Fruit fly (Drosophila melanogaster) whole organism, embryonic: Measurements from ENCODE around the gene CG46460.

Source experiments
- Abd-B ChIP-seq: fragments of 200-800 bp; sonication (Bioruptor generic); optimal IDR thresholded peaks from 2 replicates; lab custom pipeline; 2018; ENCODE audit warnings: missing biosample characterization, mild to moderate bottlenecking, missing genetic modification characterization, moderate library complexity
- Ada2b ChIP-seq: fragments of 200-800 bp; sonication (Bioruptor generic); IDR thresholded peaks from 2 replicates; pipeline ENCODE4 v1.3.6; 2022; ENCODE audit warnings: missing biosample characterization, missing genetic modification characterization
- Adf1 ChIP-seq: fragments of 200-800 bp; sonication (Bioruptor generic); IDR thresholded peaks from 2 replicates; pipeline ENCODE4 v1.3.6; 2022; ENCODE audit warnings: missing biosample characterization, missing genetic modification characterization
- CG13894 ChIP-seq: fragments of 200-800 bp; sonication (Bioruptor generic); optimal IDR thresholded peaks from 3 replicates; lab custom pipeline; 2018; ENCODE audit warnings: missing biosample characterization, mild to moderate bottlenecking, missing genetic modification characterization, moderate library complexity
- CG14710 ChIP-seq: fragments of 200-800 bp; sonication (Bioruptor generic); optimal IDR thresholded peaks from 3 replicates; lab custom pipeline; 2019; ENCODE audit warnings: missing biosample characterization, mild to moderate bottlenecking, missing genetic modification characterization, moderate library complexity
- CG15696 ChIP-seq: fragments of 200-800 bp; sonication (Bioruptor generic); optimal IDR thresholded peaks from 2 replicates; lab custom pipeline; 2019; ENCODE audit warnings: missing biosample characterization, mild to moderate bottlenecking, missing genetic modification characterization, moderate library complexity
- CG16863 ChIP-seq: fragments of 200-800 bp; sonication (Bioruptor generic); optimal IDR thresholded peaks from 3 replicates; lab custom pipeline; 2016; ENCODE audit warnings: missing biosample characterization, missing genetic modification characterization
- CG2875 ChIP-seq: fragments of 200-800 bp; sonication (Bioruptor generic); optimal IDR thresholded peaks from 2 replicates; lab custom pipeline; 2017; ENCODE audit warnings: missing biosample characterization, mild to moderate bottlenecking, missing genetic modification characterization, missing genetic modification reagents
- CG30403 ChIP-seq: fragments of 200-800 bp; sonication (Bioruptor generic); optimal IDR thresholded peaks from 3 replicates; lab custom pipeline; 2016; ENCODE audit warnings: missing biosample characterization, missing genetic modification characterization
- CG3065 ChIP-seq: fragments of 200-800 bp; sonication (Bioruptor generic); optimal IDR thresholded peaks from 2 replicates; lab custom pipeline; 2016; ENCODE audit warnings: missing biosample characterization, missing genetic modification characterization
- CG31365 ChIP-seq: fragments of 200-800 bp; sonication (Bioruptor generic); optimal IDR thresholded peaks from 2 replicates; lab custom pipeline; 2018; ENCODE audit warnings: missing biosample characterization, mild to moderate bottlenecking, missing genetic modification characterization
- CG33213 ChIP-seq: fragments of 200-800 bp; sonication (Bioruptor generic); optimal IDR thresholded peaks from 3 replicates; lab custom pipeline; 2016; ENCODE audit warnings: missing biosample characterization, missing genetic modification characterization
- CG3838 ChIP-seq: fragments of 200-800 bp; sonication (Bioruptor generic); optimal IDR thresholded peaks from 3 replicates; lab custom pipeline; 2016; ENCODE audit warnings: missing biosample characterization, missing genetic modification characterization
- CG6175 ChIP-seq: fragments of 200-800 bp; sonication (Bioruptor generic); IDR thresholded peaks from 3 replicates; pipeline ENCODE4 v1.3.6; 2022; ENCODE audit warnings: missing biosample characterization, missing genetic modification characterization
- CG8089 ChIP-seq: fragments of 200-800 bp; sonication (Bioruptor generic); optimal IDR thresholded peaks from 3 replicates; lab custom pipeline; 2016; ENCODE audit warnings: missing biosample characterization, missing genetic modification characterization
- CG8944 ChIP-seq: fragments of 200-800 bp; sonication (Bioruptor generic); optimal IDR thresholded peaks from 3 replicates; lab custom pipeline; 2016; ENCODE audit warnings: missing biosample characterization, missing genetic modification characterization
- CG9609 ChIP-seq: fragments of 200-800 bp; sonication (Bioruptor generic); optimal IDR thresholded peaks from 3 replicates; lab custom pipeline; 2016; ENCODE audit warnings: missing biosample characterization, missing genetic modification characterization
- CG9817 ChIP-seq: fragments of 200-800 bp; sonication (Bioruptor generic); optimal IDR thresholded peaks from 2 replicates; lab custom pipeline; 2018; ENCODE audit warnings: missing biosample characterization, mild to moderate bottlenecking, missing genetic modification characterization, moderate library complexity
- CrebB ChIP-seq: fragments of 200-800 bp; sonication (Bioruptor generic); optimal IDR thresholded peaks from 3 replicates; lab custom pipeline; 2018; ENCODE audit warnings: missing biosample characterization, mild to moderate bottlenecking, missing genetic modification characterization
- Dll ChIP-seq: fragments of 200-800 bp; sonication (Bioruptor generic); IDR thresholded peaks from 4 replicates; pipeline ENCODE4 v1.3.6; 2022; ENCODE audit warnings: missing biosample characterization, missing genetic modification characterization; ENCODE audit not compliant: partially characterized antibody
- E2f1 ChIP-seq: fragments of 200-800 bp; sonication (Bioruptor generic); IDR thresholded peaks from 2 replicates; pipeline ENCODE4 v1.3.6; 2022; ENCODE audit warnings: missing biosample characterization, missing genetic modification characterization
- E2f2 ChIP-seq: fragments of 200-800 bp; sonication (Bioruptor generic); IDR thresholded peaks from 2 replicates; pipeline ENCODE4 v1.3.6; 2022; ENCODE audit warnings: missing biosample characterization, missing genetic modification characterization
- Gug ChIP-seq: fragments of 200-800 bp; sonication (Bioruptor generic); IDR thresholded peaks from 4 replicates; pipeline ENCODE4 v1.3.6; 2022; ENCODE audit warnings: missing biosample characterization, missing genetic modification characterization
- Neu2 ChIP-seq: fragments of 200-800 bp; sonication (Bioruptor generic); optimal IDR thresholded peaks from 3 replicates; lab custom pipeline; 2016; ENCODE audit warnings: missing biosample characterization, missing genetic modification characterization, borderline replicate concordance
- Nf-YA ChIP-seq: fragments of 200-800 bp; sonication (Bioruptor generic); IDR thresholded peaks from 2 replicates; pipeline ENCODE4 v1.3.6; 2022; ENCODE audit warnings: missing biosample characterization, missing genetic modification characterization
- Tbp ChIP-seq: fragments of >200 bp; optimal IDR thresholded peaks from 2 replicates; lab custom pipeline; 2018; ENCODE audit warnings: missing biosample characterization, missing genetic modification characterization
- Usf ChIP-seq: fragments of 200-800 bp; sonication (Bioruptor generic); optimal IDR thresholded peaks from 2 replicates; lab custom pipeline; 2017; ENCODE audit warnings: missing genotype, missing biosample characterization, missing genetic modification characterization
- aop ChIP-seq: fragments of 200-800 bp; sonication (Bioruptor generic); IDR thresholded peaks from 2 replicates; pipeline ENCODE4 v1.3.6; 2022; ENCODE audit warnings: missing biosample characterization, missing genetic modification characterization
- bab2 ChIP-seq: fragments of 200-800 bp; sonication (Bioruptor generic); optimal IDR thresholded peaks from 2 replicates; lab custom pipeline; 2016; ENCODE audit warnings: missing biosample characterization, missing genetic modification characterization
- en ChIP-seq: fragments of 200-800 bp; sonication (Bioruptor generic); optimal IDR thresholded peaks from 2 replicates; lab custom pipeline; 2016; ENCODE audit warnings: missing biosample characterization, missing genetic modification characterization
- fd96Cb ChIP-seq: fragments of 200-800 bp; sonication (Bioruptor generic); optimal IDR thresholded peaks from 2 replicates; lab custom pipeline; 2018; ENCODE audit warnings: missing biosample characterization, mild to moderate bottlenecking, missing genetic modification characterization, moderate library complexity
- hth ChIP-seq: fragments of >200 bp; optimal IDR thresholded peaks from 2 replicates; lab custom pipeline; 2017; ENCODE audit warnings: inconsistent platforms
- jigr1 ChIP-seq: fragments of 200-800 bp; sonication (Bioruptor generic); IDR thresholded peaks from 3 replicates; pipeline ENCODE4 v1.3.6; 2022; ENCODE audit warnings: missing biosample characterization, missing genetic modification characterization
- org-1 ChIP-seq: fragments of 200-800 bp; sonication (Bioruptor generic); optimal IDR thresholded peaks from 2 replicates; lab custom pipeline; 2017; ENCODE audit warnings: missing biosample characterization, missing genetic modification characterization
- pan ChIP-seq, 4 experiments: fragments of >200 bp in 3 of 4; fragments of 200-800 bp in 1 of 4; sonication (Bioruptor generic) in 1 of 4; optimal IDR thresholded peaks in 3 of 4; IDR thresholded peaks in 1 of 4; 2 replicates each; pipeline versions ENCODE4 v1.3.6 to Lab custom; 2017 to 2022; ENCODE audit warnings: missing biosample characterization in 2 of 4, missing genetic modification characterization in 2 of 4, mixed read lengths in 1 of 4
- peb ChIP-seq: fragments of 200-800 bp; sonication (Bioruptor generic); IDR thresholded peaks from 2 replicates; pipeline ENCODE4 v1.3.6; 2022; ENCODE audit warnings: missing biosample characterization, missing genetic modification characterization
- ranshi ChIP-seq: fragments of 200-800 bp; sonication (Bioruptor generic); IDR thresholded peaks from 2 replicates; pipeline ENCODE4 v1.3.6; 2022; ENCODE audit warnings: missing biosample characterization, missing genetic modification characterization
- rib ChIP-seq: fragments of 200-800 bp; sonication (Bioruptor generic); IDR thresholded peaks from 2 replicates; pipeline ENCODE4 v1.3.6; 2022; ENCODE audit warnings: missing biosample characterization, missing genetic modification characterization
- row ChIP-seq: fragments of 200-800 bp; sonication (Bioruptor generic); IDR thresholded peaks from 3 replicates; pipeline ENCODE4 v1.3.6; 2022; ENCODE audit warnings: missing biosample characterization, missing genetic modification characterization
- sd ChIP-seq: fragments of 200-800 bp; sonication (Bioruptor generic); optimal IDR thresholded peaks from 3 replicates; lab custom pipeline; 2018; ENCODE audit warnings: missing biosample characterization, mild to moderate bottlenecking, missing genetic modification characterization, moderate library complexity
- sens ChIP-seq: fragments of 200-800 bp; sonication (Bioruptor generic); peaks from one replicate; lab custom pipeline; 2016; ENCODE audit warnings: missing biosample characterization, missing genetic modification characterization
- sim ChIP-seq: fragments of 200-800 bp; sonication (Bioruptor generic); IDR thresholded peaks from 2 replicates; pipeline ENCODE4 v1.3.6; 2022; ENCODE audit warnings: missing biosample characterization, missing genetic modification characterization
- sima ChIP-seq: fragments of 200-800 bp; sonication (Bioruptor generic); optimal IDR thresholded peaks from 2 replicates; lab custom pipeline; 2016; ENCODE audit warnings: missing biosample characterization, missing genetic modification characterization
- slou ChIP-seq: fragments of 200-800 bp; sonication (Bioruptor generic); optimal IDR thresholded peaks from 3 replicates; lab custom pipeline; 2016; ENCODE audit warnings: missing biosample characterization, missing genetic modification characterization
- tgo ChIP-seq: fragments of 200-800 bp; sonication (Bioruptor generic); IDR thresholded peaks from 3 replicates; pipeline ENCODE4 v1.3.6; 2022; ENCODE audit warnings: missing biosample characterization, missing genetic modification characterization
- toy ChIP-seq: fragments of 200-800 bp; sonication (Bioruptor generic); IDR thresholded peaks from 2 replicates; pipeline ENCODE4 v1.3.6; 2022; ENCODE audit warnings: missing biosample characterization, missing genetic modification characterization
- trem ChIP-seq: fragments of 200-800 bp; optimal IDR thresholded peaks from 3 replicates; lab custom pipeline; 2019; ENCODE audit warnings: missing biosample characterization, mild to moderate bottlenecking, missing genetic modification characterization, moderate library complexity
- ttk ChIP-seq: fragments of 200-800 bp; sonication (Bioruptor generic); IDR thresholded peaks from 2 replicates; pipeline ENCODE4 v2.1.2; 2022; ENCODE audit warnings: missing biosample characterization, missing genetic modification characterization
- zen ChIP-seq: fragments of 200-800 bp; sonication (Bioruptor generic); optimal IDR thresholded peaks from 3 replicates; lab custom pipeline; 2018; ENCODE audit warnings: missing biosample characterization, mild to moderate bottlenecking, missing genetic modification characterization, moderate library complexity

The CG46460 gene

dm6 chr3L:4252121-4252861 lies 25.2 kb upstream of the CG46460 start (continued):
- TF ChIP-seq Usf (GFP tag; lab: Kevin White, UChicago) (no peak), E2f2 (GFP tag; lab: Robert Waterston, UW) (no peak), slou (GFP tag; lab: Kevin White, UChicago) (no peak), hth (lab: Kevin White, UChicago) (no peak), toy (GFP tag; lab: Robert Waterston, UW) (no peak), zen (tag; lab: Kevin White, UChicago) (no peak), sim (no peak)

dm6 chr3L:4242428-4242827 lies 15.3 kb upstream of the CG46460 start, which contains the start of gene pav:
TSS of gene pav (plus strand) at chr3L:4242734.
- TF ChIP-seq Gug (no peak), fd96Cb (peak; percentile 44), row (GFP tag; lab: Robert Waterston, UW) (peak; percentile 82), Dll (GFP tag; lab: Robert Waterston, UW) (no peak), CG3065 (GFP tag; lab: Kevin White, UChicago) (no peak), E2f1 (GFP tag; lab: Robert Waterston, UW) (peak; percentile 37; the same call in 1 of the 2 replicates), sima (GFP tag; lab: Kevin White, UChicago) (no peak), CG33213 (GFP tag; lab: Kevin White, UChicago) (no peak), tgo (peak; percentile 30; the same call in 1 of the 3 replicates), CG13894 (tag; lab: Kevin White, UChicago) (no peak), sd (tag; lab: Kevin White, UChicago) (no peak), pan (optimal IDR thresholded peaks at IDR 0.05; lab: Kevin White, UChicago) (no peak), pan (GFP tag; optimal IDR thresholded peaks at IDR 0.05 in 1 of 2, IDR thresholded peaks at IDR 0.05 in 1 of 2) (peak in 1 of 2 experiments; percentile 46), CG14710 (tag; lab: Kevin White, UChicago) (peak; percentile 65), sens (GFP tag; lab: Kevin White, UChicago) (no peak), Adf1 (GFP tag; lab: Robert Waterston, UW) (0 out of 2 replicates have a peak, but pooled peaks have one; percentile 19), CG2875 (GFP tag; lab: Kevin White, UChicago) (no peak), bab2 (no peak), CG9817 (tag; lab: Kevin White, UChicago) (peak; percentile 50), E2f2 (GFP tag; lab: Robert Waterston, UW) (peak; percentile 93), Tbp (GFP tag; lab: Kevin White, UChicago) (no peak), aop (GFP tag; lab: Robert Waterston, UW) (no peak), jigr1 (GFP tag; lab: Robert Waterston, UW) (no peak), Neu2 (no peak), CG8944 (GFP tag; lab: Kevin White, UChicago) (no peak), CG15696 (tag; lab: Kevin White, UChicago) (peak; percentile 11), CG31365 (tag; lab: Kevin White, UChicago) (no peak), CrebB (tag; lab: Kevin White, UChicago) (peak; percentile 2), CG8089 (GFP tag; lab: Kevin White, UChicago) (no peak), CG16863 (GFP tag; lab: Kevin White, UChicago) (no peak), ttk (GFP tag; lab: Robert Waterston, UW) (no peak), org-1 (no peak), peb (GFP tag; lab: Robert Waterston, UW) (no peak), trem (tag; lab: Kevin White, UChicago) (peak; percentile 61), en (GFP tag; lab: Kevin White, UChicago) (no peak), Nf-YA (GFP tag; lab: Robert Waterston, UW) (no peak), rib (GFP tag; lab: Robert Waterston, UW) (no peak), CG6175 (GFP tag; lab: Robert Waterston, UW) (no peak), Abd-B (GFP tag; lab: Kevin White, UChicago) (peak; percentile 4), CG30403 (GFP tag; lab: Kevin White, UChicago) (peak; percentile 54), ranshi (GFP tag; lab: Robert Waterston, UW) (peak; percentile 11; the same call in 1 of the 2 replicates), CG9609 (GFP tag; lab: Kevin White, UChicago) (no peak), CG3838 (GFP tag; lab: Kevin White, UChicago) (no peak), Ada2b (GFP tag; lab: Robert Waterston, UW) (peak; percentile 56)
